Worm (Caenorhabditis elegans) whole organism, L1 larva: ENCODE results near the gene trpp-9.

ENCODE experiments used
- ama-1 ChIP-seq: fragments of 150-350 bp; optimal IDR thresholded peaks from 2 replicates; lab custom pipeline; 2014
- ces-1 ChIP-seq: fragments of 150-350 bp; optimal IDR thresholded peaks from 2 replicates; lab custom pipeline; 2014; ENCODE audit warnings: missing biosample characterization, missing genetic modification reagents, missing genetic modification characterization
- lin-35 ChIP-seq, 2 experiments: fragments of 150-350 bp; optimal IDR thresholded peaks; 2 replicates each; lab custom pipeline; 2014; ENCODE audit warnings: missing biosample characterization in 2 of 2, missing genetic modification characterization in 2 of 2, missing genetic modification reagents in 2 of 2
- lin-39 ChIP-seq: fragments of 150-350 bp; optimal IDR thresholded peaks from 2 replicates; lab custom pipeline; 2014; ENCODE audit warnings: missing biosample characterization, missing genetic modification reagents, missing genetic modification characterization
- mdl-1 ChIP-seq, 2 experiments: fragments of 150-350 bp; optimal IDR thresholded peaks; 2 replicates each; lab custom pipeline; 2014 to 2017; ENCODE audit warnings: missing biosample characterization in 2 of 2, missing genetic modification characterization in 2 of 2, inconsistent platforms in 1 of 2
- nhr-237 ChIP-seq: fragments of 150-350 bp; optimal IDR thresholded peaks from 2 replicates; lab custom pipeline; 2014; ENCODE audit warnings: missing biosample characterization, missing genetic modification characterization
- skn-1 ChIP-seq: fragments of 150-350 bp; optimal IDR thresholded peaks from 2 replicates; lab custom pipeline; 2014; ENCODE audit warnings: missing biosample characterization, missing genetic modification characterization
- snpc-4 ChIP-seq: fragments of 150-350 bp; optimal IDR thresholded peaks from 2 replicates; lab custom pipeline; 2014; ENCODE audit warnings: missing biosample characterization, missing genetic modification characterization
- sox-4 ChIP-seq: sonication (generic microtip); optimal IDR thresholded peaks from 2 replicates; lab custom pipeline; 2016; ENCODE audit warnings: missing genetic modification characterization, missing compliant biosample characterization
- ztf-4 ChIP-seq: fragments of 150-350 bp; optimal IDR thresholded peaks from 2 replicates; lab custom pipeline; 2014; ENCODE audit warnings: missing biosample characterization, missing genetic modification characterization

ce11 chrX:11596876-11597275 is 33.2 kb downstream of the trpp-9 start:
- no peak for TF ChIP-seq skn-1
- TF ChIP-seq nhr-237 (tag; lab: Kevin White, UChicago): no peak
- no peak for TF ChIP-seq mdl-1 (tag; optimal IDR thresholded peaks at IDR 0.05; lab: Kevin White, UChicago)
- no peak for TF ChIP-seq ama-1
- TF ChIP-seq ztf-4: no peak
- TF ChIP-seq snpc-4: no peak
- no peak for TF ChIP-seq lin-39
- TF ChIP-seq lin-35 (GFP tag; optimal IDR thresholded peaks at IDR 0.05; lab: Kevin White, UChicago): no peak
- no peak for TF ChIP-seq ces-1
- TF ChIP-seq sox-4 (tag; lab: Kevin White, UChicago): no peak
